Fruit fly (Drosophila melanogaster) whole organism, adult: ENCODE measurements around the gene CG32262.

Experiments used
- CG11617 ChIP-seq: fragments of 200-800 bp; sonication (Bioruptor generic); optimal IDR thresholded peaks from 2 replicates; lab custom pipeline; 2017; ENCODE audit warnings: mild to moderate bottlenecking, missing biosample characterization, missing genetic modification reagents, missing genetic modification characterization
- CG12768 ChIP-seq: fragments of 200-800 bp; sonication (Bioruptor generic); optimal IDR thresholded peaks from 2 replicates; lab custom pipeline; 2017; ENCODE audit warnings: missing biosample characterization, missing genetic modification characterization, mild to moderate bottlenecking, moderate library complexity, missing genetic modification reagents
- CG14711 ChIP-seq: fragments of 200-800 bp; sonication (Bioruptor generic); optimal IDR thresholded peaks from 2 replicates; lab custom pipeline; 2018; ENCODE audit warnings: missing biosample characterization, mild to moderate bottlenecking, missing genetic modification characterization, moderate library complexity
- CG1620 ChIP-seq: fragments of 200-800 bp; sonication (Bioruptor generic); optimal IDR thresholded peaks from 2 replicates; lab custom pipeline; 2016; ENCODE audit warnings: missing biosample characterization, missing genetic modification characterization
- CG33017 ChIP-seq: fragments of 200-800 bp; sonication (Bioruptor generic); optimal IDR thresholded peaks from 2 replicates; lab custom pipeline; 2018; ENCODE audit warnings: missing biosample characterization, mild to moderate bottlenecking, missing genetic modification characterization, moderate library complexity
- CG5204 ChIP-seq: fragments of 200-800 bp; sonication (Bioruptor generic); optimal IDR thresholded peaks from 2 replicates; lab custom pipeline; 2016; ENCODE audit warnings: missing biosample characterization, missing genetic modification characterization
- CG7045 ChIP-seq: fragments of 200-800 bp; sonication (Bioruptor generic); optimal IDR thresholded peaks from 2 replicates; lab custom pipeline; 2017; ENCODE audit warnings: missing biosample characterization, mild to moderate bottlenecking, missing genetic modification characterization
- CG7101 ChIP-seq: fragments of 200-800 bp; sonication (Bioruptor generic); optimal IDR thresholded peaks from 2 replicates; lab custom pipeline; 2018; ENCODE audit warnings: missing biosample characterization, mild to moderate bottlenecking, missing genetic modification characterization, moderate library complexity
- Clk ChIP-seq: fragments of 200-800 bp; sonication (Bioruptor generic); optimal IDR thresholded peaks from 2 replicates; lab custom pipeline; 2017; ENCODE audit warnings: missing biosample characterization, missing genetic modification characterization
- Crg-1 ChIP-seq: fragments of 200-800 bp; sonication (Bioruptor generic); optimal IDR thresholded peaks from 2 replicates; lab custom pipeline; 2016; ENCODE audit warnings: missing biosample characterization, missing genetic modification characterization
- Hr96 ChIP-seq: fragments of 200-800 bp; sonication (Bioruptor generic); optimal IDR thresholded peaks from 2 replicates; lab custom pipeline; 2016; ENCODE audit warnings: missing biosample characterization, missing genetic modification characterization
- Mnt ChIP-seq: fragments of 200-800 bp; sonication (Bioruptor generic); optimal IDR thresholded peaks from 2 replicates; lab custom pipeline; 2016; ENCODE audit warnings: missing biosample characterization, mild to moderate bottlenecking, missing genetic modification characterization
- bab1 ChIP-seq: fragments of 200-800 bp; sonication (Bioruptor generic); optimal IDR thresholded peaks from 3 replicates; lab custom pipeline; 2019; ENCODE audit warnings: missing biosample characterization, mild to moderate bottlenecking, missing genetic modification characterization, moderate library complexity
- cic ChIP-seq: fragments of 200-800 bp; sonication (Bioruptor generic); optimal IDR thresholded peaks from 2 replicates; lab custom pipeline; 2017; ENCODE audit warnings: missing biosample characterization, mild to moderate bottlenecking, missing genetic modification characterization, moderate library complexity
- cnc ChIP-seq, 2 experiments: fragments of >200 bp; optimal IDR thresholded peaks; 2 replicates each; lab custom pipeline; 2017
- kay ChIP-seq: fragments of 200-800 bp; sonication (Bioruptor generic); peaks from one replicate; lab custom pipeline; 2016; ENCODE audit warnings: missing biosample characterization, missing genetic modification characterization, borderline replicate concordance
- ovo ChIP-seq: fragments of 200-800 bp; sonication (Bioruptor generic); optimal IDR thresholded peaks from 2 replicates; lab custom pipeline; 2016; ENCODE audit warnings: missing biosample characterization, missing genetic modification characterization
- pad ChIP-seq: fragments of 200-800 bp; sonication (Bioruptor generic); optimal IDR thresholded peaks from 3 replicates; lab custom pipeline; 2017; ENCODE audit warnings: missing biosample characterization, missing genetic modification characterization, mild to moderate bottlenecking, moderate library complexity, missing genetic modification reagents
- tj ChIP-seq: fragments of 200-800 bp; sonication (Bioruptor generic); optimal IDR thresholded peaks from 3 replicates; lab custom pipeline; 2017; ENCODE audit warnings: missing biosample characterization, mild to moderate bottlenecking, missing genetic modification characterization, moderate library complexity
- toe ChIP-seq: fragments of 200-800 bp; sonication (Bioruptor generic); optimal IDR thresholded peaks from 2 replicates; lab custom pipeline; 2016; ENCODE audit warnings: missing biosample characterization, missing genetic modification characterization

Gene CG32262

dm6 chr3L:3826541-3826940 lies 16.5 kb upstream of the CG32262 start:
- no peak for TF ChIP-seq Mnt (GFP tag; lab: Kevin White, UChicago)
- peak; percentile 88 for TF ChIP-seq CG12768 (GFP tag; lab: Kevin White, UChicago)
- peak; percentile 38 for TF ChIP-seq cic
- TF ChIP-seq bab1, result no peak
- TF ChIP-seq Hr96 (GFP tag; lab: Kevin White, UChicago), result no peak
- TF ChIP-seq kay (GFP tag; lab: Kevin White, UChicago), result no peak
- TF ChIP-seq CG7045 (GFP tag; lab: Kevin White, UChicago), result peak; percentile 90
- TF ChIP-seq ovo (GFP tag; lab: Kevin White, UChicago), result no peak
- peak; percentile 95 for TF ChIP-seq CG33017 (tag; lab: Kevin White, UChicago)
- peak; percentile 52 for TF ChIP-seq Clk (GFP tag; lab: Kevin White, UChicago)
- TF ChIP-seq CG5204 (GFP tag; lab: Kevin White, UChicago), result peak; percentile 57
- TF ChIP-seq Crg-1 (GFP tag; lab: Kevin White, UChicago), result no peak
- no peak for TF ChIP-seq CG1620
- peak; percentile 83 for TF ChIP-seq CG14711
- TF ChIP-seq CG11617 (GFP tag; lab: Kevin White, UChicago), result peak; percentile 68
- no peak for TF ChIP-seq toe
- no peak for TF ChIP-seq cnc (optimal IDR thresholded peaks at IDR 0.05; lab: Kevin White, UChicago)
- TF ChIP-seq CG7101 (tag; lab: Kevin White, UChicago), result peak; percentile 88
- TF ChIP-seq pad, result peak; percentile 38
- peak; percentile 47 for TF ChIP-seq tj (GFP tag; lab: Kevin White, UChicago)

dm6 chr3L:3825884-3826283 lies 15.9 kb upstream of the CG32262 start:
- TF ChIP-seq toe (no peak), Clk (GFP tag; lab: Kevin White, UChicago) (no peak), CG1620 (no peak), Hr96 (GFP tag; lab: Kevin White, UChicago) (no peak), CG7101 (tag; lab: Kevin White, UChicago) (no peak), cnc (optimal IDR thresholded peaks at IDR 0.05; lab: Kevin White, UChicago) (no peak), CG33017 (tag; lab: Kevin White, UChicago) (no peak), Crg-1 (GFP tag; lab: Kevin White, UChicago) (no peak), ovo (GFP tag; lab: Kevin White, UChicago) (no peak), pad (no peak)

dm6 chr3L:3825485-3825813 lies 15.5 kb upstream of the CG32262 start:
- TF ChIP-seq kay (GFP tag; lab: Kevin White, UChicago) (no peak), tj (GFP tag; lab: Kevin White, UChicago) (no peak), CG1620 (no peak), Clk (GFP tag; lab: Kevin White, UChicago) (no peak), Hr96 (GFP tag; lab: Kevin White, UChicago) (no peak), cic (no peak)

- TF ChIP-seq bab1, result no peak
- TF ChIP-seq CG5204 (GFP tag; lab: Kevin White, UChicago), result peak; percentile 71
- TF ChIP-seq Mnt (GFP tag; lab: Kevin White, UChicago), result no peak
- peak; percentile 35 for TF ChIP-seq CG14711
- peak; percentile 0 for TF ChIP-seq cic
- TF ChIP-seq Crg-1 (GFP tag; lab: Kevin White, UChicago), result no peak
- peak; percentile 71 for TF ChIP-seq CG7101 (tag; lab: Kevin White, UChicago)
- peak; percentile 82 for TF ChIP-seq CG33017 (tag; lab: Kevin White, UChicago)
- TF ChIP-seq toe, result peak; percentile 12
- TF ChIP-seq CG12768 (GFP tag; lab: Kevin White, UChicago), result peak; percentile 88
- TF ChIP-seq ovo (GFP tag; lab: Kevin White, UChicago), result no peak
- peak; percentile 40 for TF ChIP-seq pad
- no peak for TF ChIP-seq kay (GFP tag; lab: Kevin White, UChicago)
- peak; percentile 85 for TF ChIP-seq Clk (GFP tag; lab: Kevin White, UChicago)
- peak; percentile 90 for TF ChIP-seq CG7045 (GFP tag; lab: Kevin White, UChicago)
- no peak for TF ChIP-seq CG1620
- TF ChIP-seq tj (GFP tag; lab: Kevin White, UChicago), result peak; percentile 14
- no peak for TF ChIP-seq cnc (optimal IDR thresholded peaks at IDR 0.05; lab: Kevin White, UChicago)
- peak; percentile 49 for TF ChIP-seq CG11617 (GFP tag; lab: Kevin White, UChicago)
- TF ChIP-seq Hr96 (GFP tag; lab: Kevin White, UChicago), result no peak
These were observed 14.9 kb upstream of the CG32262 start, which contains the start of gene Rdh for dm6 chr3L:3824790-3825484. Rdh (plus strand) TSS chr3L:3825449.

- TF ChIP-seq CG1620, result peak; percentile 1
- TF ChIP-seq cnc (optimal IDR thresholded peaks at IDR 0.05; lab: Kevin White, UChicago), result no peak
- TF ChIP-seq toe, result peak; percentile 32
- TF ChIP-seq Clk (GFP tag; lab: Kevin White, UChicago), result no peak
- peak; percentile 19 for TF ChIP-seq Mnt (GFP tag; lab: Kevin White, UChicago)
- TF ChIP-seq CG11617 (GFP tag; lab: Kevin White, UChicago), result peak; percentile 32
These were observed 8.8 kb upstream of the CG32262 start, which contains the start of gene enc for dm6 chr3L:3818566-3819325. enc (plus strand) TSS chr3L:3818679.
